Worm (Caenorhabditis elegans) whole organism, L3 larva: ENCODE measurements around the gene gst-17.

Source experiments
- ceh-16 ChIP-seq: sonication (generic microtip); optimal IDR thresholded peaks from 2 replicates; lab custom pipeline; 2017; ENCODE audit warnings: missing biosample characterization, missing genetic modification characterization
- ceh-82 ChIP-seq: fragments of 150-350 bp; optimal IDR thresholded peaks from 2 replicates; lab custom pipeline; 2014; ENCODE audit warnings: missing biosample characterization, missing genetic modification characterization
- elt-2 ChIP-seq: sonication (generic microtip); optimal IDR thresholded peaks from 2 replicates; lab custom pipeline; 2016; ENCODE audit warnings: missing genetic modification reagents, mild to moderate bottlenecking, missing genetic modification characterization, missing compliant biosample characterization
- elt-3 ChIP-seq, 3 experiments: fragments of 150-350 bp in 1 of 3; sonication (generic microtip) in 2 of 3; optimal IDR thresholded peaks; 2 replicates in 2 of 3; 4 replicates in 1 of 3; lab custom pipeline; 2014 to 2017; ENCODE audit warnings: missing biosample characterization in 3 of 3, missing genetic modification characterization in 3 of 3
- jun-1 ChIP-seq: fragments of 150-350 bp; optimal IDR thresholded peaks from 2 replicates; lab custom pipeline; 2014; ENCODE audit warnings: missing biosample characterization, missing genetic modification reagents, missing genetic modification characterization
- lin-39 ChIP-seq: fragments of 150-350 bp; optimal IDR thresholded peaks from 2 replicates; lab custom pipeline; 2018; ENCODE audit warnings: missing biosample characterization, missing genetic modification reagents, missing genetic modification characterization
- mdl-1 ChIP-seq: fragments of 150-350 bp; optimal IDR thresholded peaks from 2 replicates; lab custom pipeline; 2014; ENCODE audit warnings: missing biosample characterization, missing genetic modification characterization
- nfya-1 ChIP-seq: sonication (generic microtip); optimal IDR thresholded peaks from 2 replicates; lab custom pipeline; 2017; ENCODE audit warnings: missing genetic modification characterization, mild to moderate bottlenecking, missing compliant biosample characterization, antibody characterized with exemption, moderate library complexity; ENCODE audit not compliant: insufficient read depth
- nhr-28 ChIP-seq: fragments of 150-350 bp; optimal IDR thresholded peaks from 2 replicates; lab custom pipeline; 2014; ENCODE audit warnings: missing biosample characterization, missing genetic modification characterization
- nhr-76 ChIP-seq: fragments of 150-350 bp; sonication (generic microtip); optimal IDR thresholded peaks from 5 replicates; lab custom pipeline; 2014; ENCODE audit warnings: missing biosample characterization, missing genetic modification characterization
- skn-1 ChIP-seq: fragments of 150-350 bp; optimal IDR thresholded peaks from 2 replicates; lab custom pipeline; 2014; ENCODE audit warnings: missing biosample characterization, missing genetic modification characterization
- snpc-4 ChIP-seq: fragments of 150-350 bp; optimal IDR thresholded peaks from 2 replicates; lab custom pipeline; 2014; ENCODE audit warnings: missing biosample characterization, missing genetic modification characterization
- tbx-2 ChIP-seq: sonication (generic microtip); optimal IDR thresholded peaks from 2 replicates; lab custom pipeline; 2016; ENCODE audit warnings: mild to moderate bottlenecking, missing genetic modification characterization, missing compliant biosample characterization
- unc-39 ChIP-seq: sonication (generic microtip); optimal IDR thresholded peaks from 4 replicates; lab custom pipeline; 2017; ENCODE audit warnings: missing biosample characterization, missing genetic modification characterization

DNA sequence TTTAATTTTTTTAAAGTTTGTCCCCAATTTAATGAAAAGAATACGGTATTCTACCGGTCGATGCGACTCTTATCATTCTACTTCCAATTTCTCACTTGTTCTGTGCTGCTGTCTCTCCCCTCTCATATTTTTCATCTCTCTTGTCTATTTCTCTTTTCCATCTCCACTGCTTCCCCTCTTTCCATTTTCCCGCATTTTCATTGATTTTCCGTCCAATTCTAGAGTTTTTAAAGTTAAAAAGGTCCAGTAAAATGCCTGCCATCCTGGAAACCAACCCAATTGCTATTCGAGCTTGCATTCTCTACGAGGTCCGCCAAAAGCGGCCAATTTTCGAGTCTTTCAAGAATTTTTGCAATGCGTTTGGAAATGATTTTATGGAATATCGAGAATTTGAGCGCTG lies 10.7 kb upstream of the gst-17 start, which contains the start of gene fbxa-167:
- TF ChIP-seq nhr-76, result no peak
- no peak for TF ChIP-seq snpc-4 (tag; lab: Kevin White, UChicago)
- TF ChIP-seq ceh-16 (tag; lab: Kevin White, UChicago), result no peak
- no peak for TF ChIP-seq elt-3 (tag; optimal IDR thresholded peaks at IDR 0.05; lab: Kevin White, UChicago)
- no peak for TF ChIP-seq skn-1
- no peak for TF ChIP-seq tbx-2
- TF ChIP-seq ceh-82 (tag; lab: Kevin White, UChicago), result no peak
- no peak for TF ChIP-seq lin-39 (tag; lab: Kevin White, UChicago)
- TF ChIP-seq mdl-1, result no peak
- TF ChIP-seq unc-39 (tag; lab: Kevin White, UChicago), result no peak
- no peak for TF ChIP-seq nhr-28 (tag; lab: Kevin White, UChicago)
- peak; percentile 9 for TF ChIP-seq elt-2 (tag; lab: Kevin White, UChicago)
- no peak for TF ChIP-seq jun-1 (tag; lab: Kevin White, UChicago)
- TF ChIP-seq nfya-1 (tag; lab: Kevin White, UChicago), result peak; percentile 16
